Fruit fly (Drosophila melanogaster) whole organism, embryonic: ENCODE results near the gene CG32857.

Experiments used
- Awh ChIP-seq: fragments of 200-800 bp; sonication (Bioruptor generic); IDR thresholded peaks from 2 replicates; pipeline ENCODE4, ENCODE4 v1.3.6; 2022; ENCODE audit warnings: missing biosample characterization, missing genetic modification characterization
- Bdp1 ChIP-seq: fragments of 200-800 bp; sonication (Bioruptor generic); optimal IDR thresholded peaks from 3 replicates; lab custom pipeline; 2016; ENCODE audit warnings: missing biosample characterization, missing genetic modification characterization
- Bgb ChIP-seq: fragments of 200-800 bp; sonication (Bioruptor generic); IDR thresholded peaks from 2 replicates; pipeline ENCODE4 v1.3.6; 2022; ENCODE audit warnings: missing biosample characterization, missing genetic modification characterization; ENCODE audit not compliant: partially characterized antibody
- CG1024 ChIP-seq: fragments of 200-800 bp; sonication (Bioruptor generic); IDR thresholded peaks from 2 replicates; pipeline ENCODE4 v1.3.6; 2022; ENCODE audit warnings: missing biosample characterization, missing genetic modification characterization
- CG10462 ChIP-seq: fragments of 200-800 bp; sonication (Bioruptor generic); optimal IDR thresholded peaks from 2 replicates; lab custom pipeline; 2016; ENCODE audit warnings: missing biosample characterization, missing genetic modification characterization
- CG11504 ChIP-seq: fragments of 200-800 bp; sonication (Bioruptor generic); optimal IDR thresholded peaks from 3 replicates; lab custom pipeline; 2019; ENCODE audit warnings: missing biosample characterization, mild to moderate bottlenecking, missing genetic modification characterization, moderate library complexity
- CG12659 ChIP-seq: fragments of 200-800 bp; sonication (Bioruptor generic); optimal IDR thresholded peaks from 3 replicates; lab custom pipeline; 2017; ENCODE audit warnings: mild to moderate bottlenecking, missing biosample characterization, missing genetic modification reagents, missing genetic modification characterization
- CG12744 ChIP-seq: fragments of 200-800 bp; sonication (Bioruptor generic); optimal IDR thresholded peaks from 2 replicates; lab custom pipeline; 2016; ENCODE audit warnings: missing biosample characterization, missing genetic modification characterization
- CG13123 ChIP-seq: fragments of 200-800 bp; sonication (Bioruptor generic); optimal IDR thresholded peaks from 2 replicates; lab custom pipeline; 2016; ENCODE audit warnings: missing biosample characterization, missing genetic modification characterization
- CG14710 ChIP-seq: fragments of 200-800 bp; sonication (Bioruptor generic); optimal IDR thresholded peaks from 3 replicates; lab custom pipeline; 2019; ENCODE audit warnings: missing biosample characterization, mild to moderate bottlenecking, missing genetic modification characterization, moderate library complexity
- CG15696 ChIP-seq: fragments of 200-800 bp; sonication (Bioruptor generic); optimal IDR thresholded peaks from 2 replicates; lab custom pipeline; 2019; ENCODE audit warnings: missing biosample characterization, mild to moderate bottlenecking, missing genetic modification characterization, moderate library complexity
- CG1792 ChIP-seq: fragments of 200-800 bp; sonication (Bioruptor generic); optimal IDR thresholded peaks from 2 replicates; lab custom pipeline; 2016; ENCODE audit warnings: missing biosample characterization, missing genetic modification characterization
- CG18262 ChIP-seq: fragments of 200-800 bp; optimal IDR thresholded peaks from 3 replicates; lab custom pipeline; 2019; ENCODE audit warnings: missing biosample characterization, mild to moderate bottlenecking, missing genetic modification characterization, moderate library complexity
- CG32772 ChIP-seq: fragments of 200-800 bp; sonication (Bioruptor generic); IDR thresholded peaks from 2 replicates; pipeline ENCODE4 v1.3.6; 2022; ENCODE audit warnings: missing biosample characterization, missing genetic modification characterization
- CG34224 ChIP-seq: fragments of 200-800 bp; sonication (Bioruptor generic); IDR thresholded peaks from 3 replicates; pipeline ENCODE4 v1.3.6; 2022; ENCODE audit warnings: missing biosample characterization, missing genetic modification characterization; ENCODE audit not compliant: partially characterized antibody
- CG34422 ChIP-seq: fragments of 200-800 bp; sonication (Bioruptor generic); IDR thresholded peaks from 3 replicates; pipeline ENCODE4 v1.3.6; 2022; ENCODE audit warnings: missing biosample characterization, missing genetic modification characterization
- CG3847 ChIP-seq: fragments of 200-800 bp; sonication (Bioruptor generic); IDR thresholded peaks from 2 replicates; pipeline ENCODE4 v1.3.6; 2022; ENCODE audit warnings: missing biosample characterization, missing genetic modification characterization
- CG42726 ChIP-seq: fragments of 200-800 bp; sonication (Bioruptor generic); IDR thresholded peaks from 2 replicates; pipeline ENCODE4 v1.3.6; 2022; ENCODE audit warnings: missing biosample characterization, missing genetic modification characterization; ENCODE audit not compliant: partially characterized antibody
- CG4424 ChIP-seq: fragments of 200-800 bp; sonication (Bioruptor generic); optimal IDR thresholded peaks from 3 replicates; lab custom pipeline; 2016; ENCODE audit warnings: missing biosample characterization, missing genetic modification characterization
- CG4854 ChIP-seq: fragments of 200-800 bp; sonication (Bioruptor generic); optimal IDR thresholded peaks from 2 replicates; lab custom pipeline; 2016; ENCODE audit warnings: missing biosample characterization, missing genetic modification characterization, inconsistent platforms
- CG6854 ChIP-seq: fragments of 200-800 bp; sonication (Bioruptor generic); optimal IDR thresholded peaks from 3 replicates; lab custom pipeline; 2017; ENCODE audit warnings: missing biosample characterization, mild to moderate bottlenecking, missing genetic modification characterization
- CG7786 ChIP-seq: fragments of 200-800 bp; sonication (Bioruptor generic); optimal IDR thresholded peaks from 2 replicates; lab custom pipeline; 2016; ENCODE audit warnings: missing biosample characterization, missing genetic modification characterization
- CG7963 ChIP-seq: fragments of 200-800 bp; sonication (Bioruptor generic); IDR thresholded peaks from 3 replicates; pipeline ENCODE4 v1.3.6; 2022; ENCODE audit warnings: missing biosample characterization, missing genetic modification characterization; ENCODE audit not compliant: partially characterized antibody
- Deaf1 ChIP-seq: fragments of 200-800 bp; optimal IDR thresholded peaks from 3 replicates; lab custom pipeline; 2019; ENCODE audit warnings: missing biosample characterization, mild to moderate bottlenecking, missing genetic modification characterization, moderate library complexity
- Dll ChIP-seq: fragments of 200-800 bp; sonication (Bioruptor generic); IDR thresholded peaks from 4 replicates; pipeline ENCODE4 v1.3.6; 2022; ENCODE audit warnings: missing biosample characterization, missing genetic modification characterization; ENCODE audit not compliant: partially characterized antibody
- ERR ChIP-seq: fragments of 200-800 bp; sonication (Bioruptor generic); optimal IDR thresholded peaks from 2 replicates; lab custom pipeline; 2016; ENCODE audit warnings: missing biosample characterization, missing genetic modification characterization
- HLH4C ChIP-seq: fragments of 200-800 bp; sonication (Bioruptor generic); IDR thresholded peaks from 3 replicates; pipeline ENCODE4 v1.3.6; 2022; ENCODE audit warnings: missing biosample characterization, missing genetic modification characterization; ENCODE audit not compliant: partially characterized antibody
- Lim3 ChIP-seq: fragments of 200-800 bp; sonication (Bioruptor generic); IDR thresholded peaks from 2 replicates; pipeline ENCODE4 v1.3.6; 2022; ENCODE audit warnings: missing biosample characterization, missing genetic modification characterization
- MESR4 ChIP-seq: fragments of 200-800 bp; sonication (Bioruptor generic); optimal IDR thresholded peaks from 2 replicates; lab custom pipeline; 2018; ENCODE audit warnings: missing biosample characterization, mild to moderate bottlenecking, missing genetic modification characterization, moderate library complexity
- Mad ChIP-seq: fragments of 200-800 bp; sonication (Bioruptor generic); optimal IDR thresholded peaks from 2 replicates; lab custom pipeline; 2016; ENCODE audit warnings: missing biosample characterization, missing genetic modification characterization
- Opbp ChIP-seq: fragments of 200-800 bp; sonication (Bioruptor generic); IDR thresholded peaks from 3 replicates; pipeline ENCODE4 v1.3.6; 2022; ENCODE audit warnings: missing biosample characterization, missing genetic modification characterization; ENCODE audit not compliant: partially characterized antibody
- Rfx ChIP-seq: fragments of 200-800 bp; sonication (Bioruptor generic); IDR thresholded peaks from 2 replicates; pipeline ENCODE4 v1.3.6; 2022; ENCODE audit warnings: missing biosample characterization, missing genetic modification characterization
- amos ChIP-seq: fragments of 200-800 bp; sonication (Bioruptor generic); IDR thresholded peaks from 2 replicates; pipeline ENCODE4 v1.3.6; 2022; ENCODE audit warnings: missing biosample characterization, missing genetic modification characterization; ENCODE audit not compliant: partially characterized antibody
- ato ChIP-seq: fragments of 200-800 bp; sonication (Bioruptor generic); IDR thresholded peaks from 2 replicates; pipeline ENCODE4 v1.3.6; 2022; ENCODE audit warnings: missing biosample characterization, missing genetic modification characterization; ENCODE audit not compliant: partially characterized antibody
- bcd ChIP-seq: fragments of 200-800 bp; sonication (Bioruptor generic); optimal IDR thresholded peaks from 2 replicates; lab custom pipeline; 2017; ENCODE audit warnings: missing biosample characterization, mild to moderate bottlenecking, missing genetic modification characterization
- crc ChIP-seq: fragments of 200-800 bp; sonication (Bioruptor generic); optimal IDR thresholded peaks from 2 replicates; lab custom pipeline; 2016; ENCODE audit warnings: missing biosample characterization, missing genetic modification characterization
- cwo ChIP-seq: fragments of 200-800 bp; sonication (Bioruptor generic); optimal IDR thresholded peaks from 3 replicates; lab custom pipeline; 2017; ENCODE audit warnings: missing biosample characterization, missing genetic modification characterization, mild to moderate bottlenecking, moderate library complexity, missing genetic modification reagents
- disco-r ChIP-seq: fragments of 200-800 bp; sonication (Bioruptor generic); optimal IDR thresholded peaks from 2 replicates; lab custom pipeline; 2016; ENCODE audit warnings: missing biosample characterization, missing genetic modification characterization
- inv ChIP-seq: fragments of 200-800 bp; sonication (Bioruptor generic); IDR thresholded peaks from 2 replicates; pipeline ENCODE4 v1.3.6; 2022; ENCODE audit warnings: missing biosample characterization, missing genetic modification characterization; ENCODE audit not compliant: partially characterized antibody
- kay ChIP-seq: fragments of 200-800 bp; sonication (Bioruptor generic); optimal IDR thresholded peaks from 2 replicates; lab custom pipeline; 2016; ENCODE audit warnings: missing biosample characterization, missing genetic modification characterization
- knrl ChIP-seq: fragments of 200-800 bp; sonication (Bioruptor generic); IDR thresholded peaks from 3 replicates; pipeline ENCODE4 v1.3.6; 2022; ENCODE audit warnings: missing biosample characterization, missing genetic modification characterization; ENCODE audit not compliant: partially characterized antibody
- nau ChIP-seq: fragments of 200-800 bp; sonication (Bioruptor generic); optimal IDR thresholded peaks from 3 replicates; lab custom pipeline; 2017; ENCODE audit warnings: missing biosample characterization, mild to moderate bottlenecking, missing genetic modification characterization, missing genetic modification reagents
- nerfin-2 ChIP-seq: fragments of 200-800 bp; sonication (Bioruptor generic); IDR thresholded peaks from 2 replicates; pipeline ENCODE4 v1.3.6; 2022; ENCODE audit warnings: missing biosample characterization, missing genetic modification characterization; ENCODE audit not compliant: partially characterized antibody
- nmo ChIP-seq: fragments of 200-800 bp; sonication (Bioruptor generic); optimal IDR thresholded peaks from 2 replicates; lab custom pipeline; 2018; ENCODE audit warnings: missing biosample characterization, mild to moderate bottlenecking, missing genetic modification characterization, moderate library complexity
- onecut ChIP-seq: fragments of 200-800 bp; sonication (Bioruptor generic); IDR thresholded peaks from 2 replicates; pipeline ENCODE4 v1.3.6; 2022; ENCODE audit warnings: missing biosample characterization, missing genetic modification characterization
- org-1 ChIP-seq: fragments of 200-800 bp; sonication (Bioruptor generic); optimal IDR thresholded peaks from 2 replicates; lab custom pipeline; 2017; ENCODE audit warnings: missing biosample characterization, missing genetic modification characterization
- otp ChIP-seq: fragments of 200-800 bp; sonication (Bioruptor generic); IDR thresholded peaks from 3 replicates; pipeline ENCODE4, ENCODE4 v1.3.6; 2022; ENCODE audit warnings: missing biosample characterization, missing genetic modification characterization
- prd ChIP-seq, 3 experiments: fragments of >200 bp in 2 of 3; fragments of 200-800 bp in 1 of 3; sonication (Bioruptor generic) in 1 of 3; optimal IDR thresholded peaks in 2 of 3; IDR thresholded peaks in 1 of 3; 2 replicates in 2 of 3; 3 replicates in 1 of 3; pipeline versions ENCODE4 v1.3.6 to Lab custom; 2017 to 2022; ENCODE audit warnings: missing biosample characterization in 1 of 3, missing genetic modification characterization in 1 of 3
- sens ChIP-seq: fragments of 200-800 bp; sonication (Bioruptor generic); peaks from one replicate; lab custom pipeline; 2016; ENCODE audit warnings: missing biosample characterization, missing genetic modification characterization

The CG32857 gene

DNA sequence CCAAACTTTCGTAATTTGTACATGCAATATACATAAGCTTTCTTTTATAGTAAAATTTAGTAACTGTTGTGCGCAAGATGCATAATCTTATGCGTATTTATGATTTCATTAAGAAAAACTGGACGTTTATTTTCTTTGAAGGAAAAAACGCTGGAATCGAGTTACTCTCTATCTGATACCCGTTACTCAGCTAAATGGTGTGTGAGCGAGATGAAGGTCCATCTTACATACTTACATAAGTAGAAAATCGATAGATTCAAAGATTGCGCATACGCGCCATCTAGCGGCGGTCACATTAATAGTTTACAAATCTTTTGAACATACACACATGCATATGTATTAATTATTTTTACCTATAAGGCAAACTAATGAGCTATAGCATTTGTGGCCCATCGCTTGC is 11.9 kb downstream of the CG32857 start (continued):
- no peak for TF ChIP-seq Awh
- no peak for TF ChIP-seq CG7786 (GFP tag; lab: Kevin White, UChicago)
- TF ChIP-seq CG13123 (GFP tag; lab: Kevin White, UChicago) = no peak
- no peak for TF ChIP-seq CG18262 (tag; lab: Kevin White, UChicago)
- 0 out of 3 replicates have a peak, but pooled peaks have one; percentile 11 for TF ChIP-seq knrl (GFP tag; lab: Robert Waterston, UW)
- TF ChIP-seq Dll (GFP tag; lab: Robert Waterston, UW) = no peak
- TF ChIP-seq nau (GFP tag; lab: Kevin White, UChicago) = no peak
- no peak for TF ChIP-seq CG4854
- no peak for TF ChIP-seq CG1792 (GFP tag; lab: Kevin White, UChicago)
- TF ChIP-seq kay = no peak
- TF ChIP-seq nmo (GFP tag; lab: Kevin White, UChicago) = no peak
- no peak for TF ChIP-seq otp (GFP tag; lab: Robert Waterston, UW)
- no peak for TF ChIP-seq CG1024 (GFP tag; lab: Robert Waterston, UW)
- peak; percentile 38 for TF ChIP-seq sens (GFP tag; lab: Kevin White, UChicago)
- TF ChIP-seq CG7963 (GFP tag; lab: Robert Waterston, UW) = peak; percentile 54; the same call in 1 of the 3 replicates
- TF ChIP-seq CG3847 = no peak
- TF ChIP-seq CG34224 (GFP tag; lab: Robert Waterston, UW) = no peak
- TF ChIP-seq ERR = no peak
- no peak for TF ChIP-seq inv
- peak; percentile 31; the same call in 1 of the 3 replicates for TF ChIP-seq Opbp (GFP tag; lab: Robert Waterston, UW)
- TF ChIP-seq onecut (GFP tag; lab: Robert Waterston, UW) = peak; percentile 97
- no peak for TF ChIP-seq CG6854 (GFP tag; lab: Kevin White, UChicago)
- TF ChIP-seq CG34422 = no peak
- TF ChIP-seq CG42726 (GFP tag; lab: Robert Waterston, UW) = no peak
- TF ChIP-seq Bgb (GFP tag; lab: Robert Waterston, UW) = peak; percentile 50
- TF ChIP-seq CG4424 = no peak
- no peak for TF ChIP-seq bcd (GFP tag; lab: Kevin White, UChicago)
- 0 out of 2 replicates have a peak, but pooled peaks have one; percentile 33 for TF ChIP-seq nerfin-2
- no peak for TF ChIP-seq prd (optimal IDR thresholded peaks at IDR 0.05; lab: Kevin White, UChicago)
- no peak for TF ChIP-seq prd (GFP tag; IDR thresholded peaks at IDR 0.05; lab: Robert Waterston, UW)
- peak; percentile 47 for TF ChIP-seq amos
- TF ChIP-seq MESR4 (GFP tag; lab: Kevin White, UChicago) = peak; percentile 4
- no peak for TF ChIP-seq Bdp1
- TF ChIP-seq ato (GFP tag; lab: Robert Waterston, UW) = 0 out of 2 replicates have a peak, but pooled peaks have one; percentile 49
- no peak for TF ChIP-seq CG10462 (GFP tag; lab: Kevin White, UChicago)
- no peak for TF ChIP-seq CG11504 (tag; lab: Kevin White, UChicago)
- peak; percentile 7 for TF ChIP-seq CG14710 (tag; lab: Kevin White, UChicago)
- no peak for TF ChIP-seq disco-r (GFP tag; lab: Kevin White, UChicago)
- TF ChIP-seq Mad (GFP tag; lab: Kevin White, UChicago) = no peak
- TF ChIP-seq Rfx (GFP tag; lab: Robert Waterston, UW) = no peak
- no peak for TF ChIP-seq crc
- no peak for TF ChIP-seq CG32772 (GFP tag; lab: Robert Waterston, UW)
- TF ChIP-seq Lim3 (GFP tag; lab: Robert Waterston, UW) = no peak
- no peak for TF ChIP-seq org-1 (GFP tag; lab: Kevin White, UChicago)
- no peak for TF ChIP-seq cwo
- TF ChIP-seq CG12744 (GFP tag; lab: Kevin White, UChicago) = no peak
- no peak for TF ChIP-seq Deaf1 (tag; lab: Kevin White, UChicago)
- no peak for TF ChIP-seq CG15696 (tag; lab: Kevin White, UChicago)
- TF ChIP-seq HLH4C (GFP tag; lab: Robert Waterston, UW) = peak; percentile 82
- no peak for TF ChIP-seq CG12659 (GFP tag; lab: Kevin White, UChicago)
